Worm (Caenorhabditis elegans) whole organism, late embryonic: Measurements from ENCODE around the gene C14C6.3.

Experiments
- elt-2 ChIP-seq: sonication (generic microtip); optimal IDR thresholded peaks from 2 replicates; lab custom pipeline; 2016; ENCODE audit warnings: missing genetic modification reagents, missing genetic modification characterization, missing compliant biosample characterization

C14C6.3 gene

DNA sequence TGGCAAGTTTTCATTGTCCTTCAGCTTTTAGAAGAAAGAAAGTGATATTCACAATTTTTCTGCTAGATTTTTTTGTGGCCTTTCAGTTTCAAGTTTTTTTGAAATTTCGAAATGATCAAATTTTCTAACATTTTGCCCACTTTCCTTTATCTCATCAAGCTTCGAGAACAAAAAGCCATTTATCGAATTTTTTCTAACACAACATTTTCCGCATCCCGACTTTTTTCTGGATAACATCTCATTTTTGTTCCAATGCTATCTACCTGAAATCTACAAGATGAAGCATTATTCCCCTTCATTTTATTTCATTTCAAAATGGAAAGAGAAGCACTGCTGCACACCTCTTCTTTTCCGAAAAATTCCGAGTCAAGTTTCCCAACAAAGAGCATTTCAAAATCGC is 49.7 kb downstream of the C14C6.3 start, which contains the start of gene ZK488.5:
Gene ZK488.5, plus strand, starts transcription at position 301 of the 400 bp plus-strand sequence.
- TF ChIP-seq elt-2 (tag; lab: Kevin White, UChicago) = no peak
- TF ChIP-seq, all 69 proteins: peak for 0
